Worm (Caenorhabditis elegans) whole organism, L2 larva: ENCODE measurements around the gene rpl-9.

Source experiments
- alr-1 ChIP-seq: fragments of 150-350 bp; optimal IDR thresholded peaks from 2 replicates; lab custom pipeline; 2014; ENCODE audit warnings: missing biosample characterization, missing genetic modification characterization
- ceh-82 ChIP-seq: fragments of 150-350 bp; optimal IDR thresholded peaks from 2 replicates; lab custom pipeline; 2014; ENCODE audit warnings: missing biosample characterization, missing genetic modification characterization
- lin-39 ChIP-seq: fragments of 150-350 bp; optimal IDR thresholded peaks from 2 replicates; lab custom pipeline; 2014; ENCODE audit warnings: missing biosample characterization, missing genetic modification reagents, missing genetic modification characterization
- nhr-25 ChIP-seq: fragments of 150-350 bp; sonication (generic microtip); optimal IDR thresholded peaks from 3 replicates; lab custom pipeline; 2014; ENCODE audit warnings: missing biosample characterization, missing genetic modification characterization
- peb-1 ChIP-seq: fragments of 150-350 bp; optimal IDR thresholded peaks from 2 replicates; lab custom pipeline; 2014; ENCODE audit warnings: missing biosample characterization, missing genetic modification characterization
- skn-1 ChIP-seq: sonication (generic microtip); optimal IDR thresholded peaks from 2 replicates; lab custom pipeline; 2017; ENCODE audit warnings: missing biosample characterization, missing genetic modification characterization
- sma-9 ChIP-seq, 2 experiments: fragments of 150-350 bp in 1 of 2; sonication (generic microtip) in 1 of 2; optimal IDR thresholded peaks; 2 replicates each; lab custom pipeline; 2014 to 2016; ENCODE audit warnings: missing genetic modification characterization in 2 of 2, mild to moderate bottlenecking in 1 of 2, missing biosample characterization in 1 of 2, missing compliant biosample characterization in 1 of 2, missing genetic modification reagents in 1 of 2, moderate library complexity in 1 of 2
- zag-1 ChIP-seq: fragments of 150-350 bp; optimal IDR thresholded peaks from 2 replicates; lab custom pipeline; 2014; ENCODE audit warnings: missing biosample characterization, missing genetic modification characterization

ce11 chrIII:7550979-7551378 lies 21.7 kb downstream of the rpl-9 start:
- TF ChIP-seq alr-1 (tag; lab: Kevin White, UChicago) (no peak), lin-39 (tag; lab: Kevin White, UChicago) (no peak), peb-1 (tag; lab: Kevin White, UChicago) (no peak), skn-1 (tag; lab: Kevin White, UChicago) (no peak), zag-1 (no peak), ceh-82 (no peak), nhr-25 (no peak), sma-9 (GFP tag; optimal IDR thresholded peaks at IDR 0.05; lab: Kevin White, UChicago) (no peak), sma-9 (tag; optimal IDR thresholded peaks at IDR 0.05; lab: Kevin White, UChicago) (no peak)
